Fruit fly (Drosophila melanogaster) whole organism, prepupa: ENCODE data around the gene modSP.
A peak's percentile ranks its signal among the peaks of the same experiment; 100 is the strongest.

Experiments
- Blimp-1 ChIP-seq: fragments of 200-800 bp; sonication (Bioruptor generic); optimal IDR thresholded peaks from 3 replicates; lab custom pipeline; 2017; ENCODE audit warnings: missing biosample characterization, missing genetic modification characterization, mild to moderate bottlenecking, moderate library complexity, missing genetic modification reagents
- CG10631 ChIP-seq: fragments of 200-800 bp; sonication (Bioruptor generic); optimal IDR thresholded peaks from 2 replicates; lab custom pipeline; 2016; ENCODE audit warnings: missing biosample characterization, missing genetic modification characterization
- CG10669 ChIP-seq: fragments of 200-800 bp; sonication (Bioruptor generic); optimal IDR thresholded peaks from 3 replicates; lab custom pipeline; 2018; ENCODE audit warnings: missing biosample characterization, mild to moderate bottlenecking, missing genetic modification characterization, moderate library complexity
- CG11294 ChIP-seq: fragments of 200-800 bp; sonication (Bioruptor generic); IDR thresholded peaks from 2 replicates; pipeline ENCODE4 v1.3.6; 2022; ENCODE audit warnings: missing biosample characterization, missing genetic modification characterization
- CG11762 ChIP-seq: fragments of 200-800 bp; sonication (Bioruptor generic); optimal IDR thresholded peaks from 3 replicates; lab custom pipeline; 2016; ENCODE audit warnings: missing biosample characterization, missing genetic modification characterization; ENCODE audit not compliant: insufficient read depth
- CG11902 ChIP-seq: fragments of 200-800 bp; sonication (Bioruptor generic); optimal IDR thresholded peaks from 3 replicates; lab custom pipeline; 2016; ENCODE audit warnings: missing biosample characterization, missing genetic modification characterization
- CG16779 ChIP-seq: fragments of 200-800 bp; sonication (Bioruptor generic); optimal IDR thresholded peaks from 3 replicates; lab custom pipeline; 2017; ENCODE audit warnings: missing biosample characterization, mild to moderate bottlenecking, missing genetic modification characterization
- CG3032 ChIP-seq: fragments of 200-800 bp; optimal IDR thresholded peaks from 2 replicates; lab custom pipeline; 2019; ENCODE audit warnings: missing biosample characterization, mild to moderate bottlenecking, missing genetic modification characterization, moderate library complexity
- CG31627 ChIP-seq: fragments of 200-800 bp; sonication (Bioruptor generic); optimal IDR thresholded peaks from 3 replicates; lab custom pipeline; 2016; ENCODE audit warnings: missing biosample characterization, missing genetic modification characterization
- CG34406 ChIP-seq: fragments of 200-800 bp; sonication (Bioruptor generic); optimal IDR thresholded peaks from 3 replicates; lab custom pipeline; 2016; ENCODE audit warnings: missing biosample characterization, missing genetic modification characterization
- CG4318 ChIP-seq: fragments of 200-800 bp; sonication (Bioruptor generic); optimal IDR thresholded peaks from 3 replicates; lab custom pipeline; 2017; ENCODE audit warnings: missing biosample characterization, mild to moderate bottlenecking, missing genetic modification characterization
- CG6276 ChIP-seq: fragments of 200-800 bp; sonication (Bioruptor generic); optimal IDR thresholded peaks from 2 replicates; lab custom pipeline; 2017; ENCODE audit warnings: missing biosample characterization, mild to moderate bottlenecking, missing genetic modification characterization
- CG6792 ChIP-seq: fragments of 200-800 bp; sonication (Bioruptor generic); optimal IDR thresholded peaks from 3 replicates; lab custom pipeline; 2016; ENCODE audit warnings: missing biosample characterization, missing genetic modification characterization
- CG6808 ChIP-seq: fragments of 200-800 bp; sonication (Bioruptor generic); optimal IDR thresholded peaks from 3 replicates; lab custom pipeline; 2017; ENCODE audit warnings: missing biosample characterization, missing genetic modification characterization, mild to moderate bottlenecking, moderate library complexity, missing genetic modification reagents
- CG6854 ChIP-seq: fragments of 200-800 bp; sonication (Bioruptor generic); optimal IDR thresholded peaks from 2 replicates; lab custom pipeline; 2017; ENCODE audit warnings: missing biosample characterization, mild to moderate bottlenecking, missing genetic modification characterization
- CG8119 ChIP-seq: fragments of 200-800 bp; sonication (Bioruptor generic); IDR thresholded peaks from 3 replicates; pipeline ENCODE4 v1.3.6; 2022; ENCODE audit warnings: missing biosample characterization, missing genetic modification characterization
- CG8319 ChIP-seq: fragments of 200-800 bp; sonication (Bioruptor generic); optimal IDR thresholded peaks from 3 replicates; lab custom pipeline; 2016; ENCODE audit warnings: missing biosample characterization, missing genetic modification characterization
- CG8632 ChIP-seq: fragments of 200-800 bp; sonication (Bioruptor generic); optimal IDR thresholded peaks from 3 replicates; lab custom pipeline; 2016; ENCODE audit warnings: missing biosample characterization, missing genetic modification characterization
- CG9139 ChIP-seq: fragments of 200-800 bp; sonication (Bioruptor generic); optimal IDR thresholded peaks from 3 replicates; lab custom pipeline; 2017; ENCODE audit warnings: missing biosample characterization, mild to moderate bottlenecking, missing genetic modification characterization
- Eip78C ChIP-seq: fragments of 200-800 bp; sonication (Bioruptor generic); peaks from one replicate; lab custom pipeline; 2016; ENCODE audit warnings: missing biosample characterization, missing genetic modification characterization
- Eip93F ChIP-seq: fragments of 200-800 bp; sonication (Bioruptor generic); optimal IDR thresholded peaks from 2 replicates; lab custom pipeline; 2016; ENCODE audit warnings: missing biosample characterization, mild to moderate bottlenecking, missing genetic modification characterization
- Ets21C ChIP-seq: fragments of 200-800 bp; sonication (Bioruptor generic); optimal IDR thresholded peaks from 3 replicates; lab custom pipeline; 2016; ENCODE audit warnings: missing biosample characterization, missing genetic modification characterization
- Ets96B ChIP-seq: fragments of 200-800 bp; optimal IDR thresholded peaks from 2 replicates; lab custom pipeline; 2019; ENCODE audit warnings: missing biosample characterization, mild to moderate bottlenecking, missing genetic modification characterization, moderate library complexity
- Gug ChIP-seq: fragments of 200-800 bp; sonication (Bioruptor generic); IDR thresholded peaks from 2 replicates; pipeline ENCODE4 v1.3.6; 2022; ENCODE audit warnings: missing biosample characterization, missing genetic modification characterization
- Hr38 ChIP-seq: sonication (Bioruptor generic); optimal IDR thresholded peaks from 2 replicates; lab custom pipeline; 2016; ENCODE audit warnings: missing biosample characterization, missing genetic modification characterization
- Hr39 ChIP-seq: fragments of 200-800 bp; sonication (Bioruptor generic); optimal IDR thresholded peaks from 2 replicates; lab custom pipeline; 2016; ENCODE audit warnings: missing biosample characterization, missing genetic modification characterization
- Lpt ChIP-seq: fragments of 200-800 bp; sonication (Bioruptor generic); optimal IDR thresholded peaks from 3 replicates; lab custom pipeline; 2016; ENCODE audit warnings: missing biosample characterization, missing genetic modification characterization
- Met ChIP-seq: fragments of 200-800 bp; sonication (Bioruptor generic); optimal IDR thresholded peaks from 3 replicates; lab custom pipeline; 2016; ENCODE audit warnings: missing biosample characterization, missing genetic modification characterization
- Smox ChIP-seq: fragments of 200-800 bp; sonication (Bioruptor generic); optimal IDR thresholded peaks from 3 replicates; lab custom pipeline; 2016; ENCODE audit warnings: missing biosample characterization, missing genetic modification characterization
- Sox102F ChIP-seq: fragments of 200-800 bp; sonication (Bioruptor generic); optimal IDR thresholded peaks from 2 replicates; lab custom pipeline; 2016; ENCODE audit warnings: missing biosample characterization, mild to moderate bottlenecking, missing genetic modification characterization
- Sox15 ChIP-seq: fragments of 200-800 bp; sonication (Bioruptor generic); optimal IDR thresholded peaks from 3 replicates; lab custom pipeline; 2016; ENCODE audit warnings: missing biosample characterization, missing genetic modification characterization
- acj6 ChIP-seq: fragments of 200-800 bp; sonication (Bioruptor generic); optimal IDR thresholded peaks from 3 replicates; lab custom pipeline; 2016; ENCODE audit warnings: missing biosample characterization, missing genetic modification characterization
- cyc ChIP-seq: fragments of 200-800 bp; sonication (Bioruptor generic); optimal IDR thresholded peaks from 3 replicates; lab custom pipeline; 2016; ENCODE audit warnings: missing biosample characterization, missing genetic modification characterization
- dsx ChIP-seq: fragments of 200-800 bp; optimal IDR thresholded peaks from 3 replicates; lab custom pipeline; 2019; ENCODE audit warnings: missing biosample characterization, mild to moderate bottlenecking, missing genetic modification characterization, moderate library complexity; ENCODE audit not compliant: poor library complexity, severe bottlenecking
- eg ChIP-seq: fragments of 200-800 bp; sonication (Bioruptor generic); IDR thresholded peaks from 3 replicates; pipeline ENCODE4 v1.3.6; 2022; ENCODE audit warnings: missing biosample characterization, missing genetic modification characterization
- esn ChIP-seq: fragments of 200-800 bp; sonication (Bioruptor generic); optimal IDR thresholded peaks from 2 replicates; lab custom pipeline; 2016; ENCODE audit warnings: missing biosample characterization, mild to moderate bottlenecking, missing genetic modification characterization, moderate library complexity
- fd59A ChIP-seq: fragments of 200-800 bp; sonication (Bioruptor generic); optimal IDR thresholded peaks from 2 replicates; lab custom pipeline; 2017; ENCODE audit warnings: missing biosample characterization, mild to moderate bottlenecking, missing genetic modification characterization, missing genetic modification reagents
- fd85E ChIP-seq: fragments of 200-800 bp; sonication (Bioruptor generic); optimal IDR thresholded peaks from 3 replicates; lab custom pipeline; 2016; ENCODE audit warnings: missing biosample characterization, missing genetic modification characterization
- fkh ChIP-seq: fragments of 200-800 bp; sonication (Bioruptor generic); optimal IDR thresholded peaks from 3 replicates; lab custom pipeline; 2017; ENCODE audit warnings: missing biosample characterization, mild to moderate bottlenecking, missing genetic modification characterization, moderate library complexity
- lz ChIP-seq: fragments of 200-800 bp; sonication (Bioruptor generic); optimal IDR thresholded peaks from 3 replicates; lab custom pipeline; 2016; ENCODE audit warnings: missing biosample characterization, missing genetic modification characterization
- net ChIP-seq: fragments of 200-800 bp; sonication (Bioruptor generic); optimal IDR thresholded peaks from 3 replicates; lab custom pipeline; 2016; ENCODE audit warnings: missing biosample characterization, missing genetic modification characterization
- pdm3 ChIP-seq: fragments of 200-800 bp; sonication (Bioruptor generic); optimal IDR thresholded peaks from 3 replicates; lab custom pipeline; 2016; ENCODE audit warnings: missing biosample characterization, missing genetic modification characterization
- salr ChIP-seq, 2 experiments: fragments of 200-800 bp; sonication (Bioruptor generic); optimal IDR thresholded peaks; 3 replicates each; lab custom pipeline; 2016 to 2018; ENCODE audit warnings: missing biosample characterization in 2 of 2, missing genetic modification characterization in 2 of 2, mild to moderate bottlenecking in 1 of 2
- spab ChIP-seq: fragments of 200-800 bp; sonication (Bioruptor generic); optimal IDR thresholded peaks from 2 replicates; lab custom pipeline; 2017; ENCODE audit warnings: missing biosample characterization, mild to moderate bottlenecking, missing genetic modification characterization, missing genetic modification reagents
- ss ChIP-seq, 2 experiments: fragments of 200-800 bp; sonication (Bioruptor generic); optimal IDR thresholded peaks; 2 replicates in 1 of 2; 3 replicates in 1 of 2; lab custom pipeline; 2017 to 2018; ENCODE audit warnings: mild to moderate bottlenecking in 2 of 2, missing biosample characterization in 2 of 2, missing genetic modification characterization in 2 of 2, moderate library complexity in 1 of 2
- svp ChIP-seq: fragments of 200-800 bp; sonication (Bioruptor generic); peaks from one replicate; lab custom pipeline; 2016; ENCODE audit warnings: missing biosample characterization, missing genetic modification characterization
- topi ChIP-seq: fragments of 200-800 bp; sonication (Bioruptor generic); optimal IDR thresholded peaks from 3 replicates; lab custom pipeline; 2016; ENCODE audit warnings: missing biosample characterization, missing genetic modification characterization

The modSP gene

dm6 chr3R:16655494-16656493 lies at the start of gene modSP (continued):
- TF ChIP-seq CG9139 (GFP tag; lab: Kevin White, UChicago): peak; percentile 63
- TF ChIP-seq CG3032 (tag; lab: Kevin White, UChicago): peak; percentile 25
- peak in 1 of 2 experiments; percentile 15 for TF ChIP-seq salr (GFP tag; optimal IDR thresholded peaks at IDR 0.05; lab: Kevin White, UChicago)
- TF ChIP-seq Ets21C: peak; percentile 37
- TF ChIP-seq Blimp-1: no peak
- peak; percentile 52 for TF ChIP-seq cyc (GFP tag; lab: Kevin White, UChicago)
- peak; percentile 19 for TF ChIP-seq net (GFP tag; lab: Kevin White, UChicago)
- no peak for TF ChIP-seq CG8319 (GFP tag; lab: Kevin White, UChicago)
- TF ChIP-seq acj6 (GFP tag; lab: Kevin White, UChicago): peak; percentile 58

dm6 chr3R:16704226-16704625 lies 48.8 kb upstream of the modSP start:
- TF ChIP-seq CG10669 (GFP tag; lab: Kevin White, UChicago) (no peak), fkh (GFP tag; lab: Kevin White, UChicago) (no peak), CG16779 (tag; lab: Kevin White, UChicago) (no peak), CG8319 (GFP tag; lab: Kevin White, UChicago) (no peak), net (GFP tag; lab: Kevin White, UChicago) (no peak), Smox (GFP tag; lab: Kevin White, UChicago) (peak; percentile 36), Blimp-1 (no peak), Hr38 (GFP tag; lab: Kevin White, UChicago) (no peak), lz (GFP tag; lab: Kevin White, UChicago) (peak; percentile 56), CG6808 (GFP tag; lab: Kevin White, UChicago) (no peak), CG11902 (GFP tag; lab: Kevin White, UChicago) (no peak), dsx (GFP tag; lab: Kevin White, UChicago) (no peak), CG6792 (GFP tag; lab: Kevin White, UChicago) (peak; percentile 6), cyc (GFP tag; lab: Kevin White, UChicago) (peak; percentile 57), CG31627 (GFP tag; lab: Kevin White, UChicago) (peak; percentile 59), CG34406 (no peak), Gug (no peak), CG6276 (GFP tag; lab: Kevin White, UChicago) (no peak), fd59A (GFP tag; lab: Kevin White, UChicago) (no peak), CG4318 (GFP tag; lab: Kevin White, UChicago) (no peak), ss (GFP tag; optimal IDR thresholded peaks at IDR 0.05; lab: Kevin White, UChicago) (no peak), acj6 (GFP tag; lab: Kevin White, UChicago) (no peak), CG6854 (GFP tag; lab: Kevin White, UChicago) (no peak), Met (GFP tag; lab: Kevin White, UChicago) (peak; percentile 51), pdm3 (GFP tag; lab: Kevin White, UChicago) (peak; percentile 10), CG8119 (GFP tag; lab: Robert Waterston, UW) (no peak), eg (GFP tag; lab: Robert Waterston, UW) (no peak), CG11294 (GFP tag; lab: Robert Waterston, UW) (no peak), Eip78C (GFP tag; lab: Kevin White, UChicago) (no peak), Eip93F (no peak), Sox15 (GFP tag; lab: Kevin White, UChicago) (peak; percentile 10), Lpt (GFP tag; lab: Kevin White, UChicago) (no peak), CG8632 (GFP tag; lab: Kevin White, UChicago) (no peak), fd85E (GFP tag; lab: Kevin White, UChicago) (no peak), spab (GFP tag; lab: Kevin White, UChicago) (no peak), CG10631 (no peak), CG9139 (GFP tag; lab: Kevin White, UChicago) (no peak), CG11762 (GFP tag; lab: Kevin White, UChicago) (no peak), Ets96B (no peak), topi (GFP tag; lab: Kevin White, UChicago) (peak; percentile 56), svp (GFP tag; lab: Kevin White, UChicago) (peak; percentile 82), Sox102F (GFP tag; lab: Kevin White, UChicago) (peak; percentile 39), esn (GFP tag; lab: Kevin White, UChicago) (no peak), Hr39 (GFP tag; lab: Kevin White, UChicago) (peak; percentile 68)
